Worm (Caenorhabditis elegans) whole organism, L4/young adult: ENCODE results near the gene dyf-11.
A peak's percentile ranks its signal among the peaks of the same experiment; 100 is the strongest.

Source experiments
- W03F9.2 ChIP-seq: fragments of 150-350 bp; optimal IDR thresholded peaks from 2 replicates; lab custom pipeline; 2014; ENCODE audit warnings: missing biosample characterization, missing genetic modification characterization
- dao-5 ChIP-seq: sonication (generic microtip); optimal IDR thresholded peaks from 2 replicates; lab custom pipeline; 2016; ENCODE audit warnings: missing genotype, missing genetic modification characterization, moderate library complexity, missing compliant biosample characterization
- him-1 ChIP-seq: sonication (generic microtip); optimal IDR thresholded peaks from 2 replicates; lab custom pipeline; 2016; ENCODE audit warnings: missing genotype, missing genetic modification reagents, missing genetic modification characterization, missing compliant biosample characterization

Gene dyf-11

ce11 chrX:763452-763851 lies at the start of gene dyf-11:
Gene dyf-11 (plus strand): TSS chrX:763752.
- TF ChIP-seq him-1 (tag; lab: Kevin White, UChicago) (no peak), dao-5 (tag; lab: Kevin White, UChicago) (no peak), W03F9.2 (tag; lab: Kevin White, UChicago) (no peak)

DNA sequence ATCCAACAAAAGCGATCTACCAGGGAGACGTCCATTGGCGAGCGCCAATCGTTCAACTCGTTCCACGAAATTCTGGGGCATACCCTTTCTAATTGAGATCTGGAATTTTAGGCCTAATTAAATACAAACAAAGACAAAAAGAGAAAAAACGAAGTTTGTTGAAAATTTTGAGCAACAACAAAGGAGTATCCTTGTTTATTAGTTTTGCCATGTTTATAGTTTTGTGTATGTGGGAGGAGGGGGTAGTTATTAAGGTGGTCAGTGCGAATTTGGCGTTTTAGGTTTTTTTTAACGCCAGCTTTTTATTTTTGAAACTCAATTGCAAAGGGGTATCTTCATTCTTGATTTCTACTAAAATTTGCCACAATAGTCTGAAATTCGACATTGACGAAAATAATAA lies 49.2 kb upstream of the dyf-11 start, which contains the start of gene irk-2:
irk-2 (minus strand) TSS at position 101 of the 400 bp plus-strand sequence.
- TF ChIP-seq dao-5 (tag; lab: Kevin White, UChicago) (no peak), W03F9.2 (tag; lab: Kevin White, UChicago) (no peak), him-1 (tag; lab: Kevin White, UChicago) (no peak)

DNA sequence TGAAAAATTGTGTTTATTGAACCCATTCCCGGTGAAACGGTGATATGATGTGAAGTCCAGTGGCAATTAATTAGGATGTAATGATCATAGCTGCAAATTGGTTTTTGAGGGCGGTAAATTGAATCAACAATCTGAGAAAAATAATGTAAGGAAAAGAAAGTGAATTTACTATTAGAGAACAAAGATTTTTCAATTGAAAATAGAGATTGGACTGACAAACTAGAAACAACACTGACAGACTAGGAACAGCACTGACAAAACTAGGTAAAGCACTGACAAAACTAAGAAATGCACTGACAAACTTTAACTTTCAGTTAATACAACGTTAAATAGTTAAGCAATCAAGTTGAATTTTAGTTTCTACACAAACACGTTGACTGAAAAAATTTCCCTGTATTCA lies 37.7 kb upstream of the dyf-11 start, which contains the start of gene sli-1:
sli-1 (minus strand) TSS at position 101 of the 400 bp plus-strand sequence.
- TF ChIP-seq dao-5 (tag; lab: Kevin White, UChicago) (no peak), him-1 (tag; lab: Kevin White, UChicago) (no peak), W03F9.2 (tag; lab: Kevin White, UChicago) (no peak)

DNA sequence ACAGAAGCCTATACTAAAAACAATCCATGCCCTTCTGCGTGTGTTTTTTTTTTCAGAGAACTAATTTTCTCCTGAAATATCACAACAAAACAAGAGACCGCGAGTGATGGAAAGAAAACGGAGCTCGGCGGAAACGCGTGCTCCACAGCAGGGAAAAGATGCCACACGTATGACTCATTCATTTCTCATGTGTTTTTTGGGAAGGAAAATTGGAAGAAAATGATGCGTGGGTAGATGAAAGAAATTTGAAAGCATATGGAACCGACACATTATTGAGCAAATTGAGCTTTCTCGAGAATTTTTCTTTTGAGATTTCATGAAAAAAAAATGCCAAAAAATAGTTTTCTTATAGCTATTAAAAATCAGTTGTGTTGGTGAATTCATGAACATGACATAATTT lies 37.3 kb upstream of the dyf-11 start:
- TF ChIP-seq W03F9.2 (tag; lab: Kevin White, UChicago) = no peak
- TF ChIP-seq him-1 (tag; lab: Kevin White, UChicago) = no peak
- TF ChIP-seq dao-5 (tag; lab: Kevin White, UChicago) = no peak

DNA sequence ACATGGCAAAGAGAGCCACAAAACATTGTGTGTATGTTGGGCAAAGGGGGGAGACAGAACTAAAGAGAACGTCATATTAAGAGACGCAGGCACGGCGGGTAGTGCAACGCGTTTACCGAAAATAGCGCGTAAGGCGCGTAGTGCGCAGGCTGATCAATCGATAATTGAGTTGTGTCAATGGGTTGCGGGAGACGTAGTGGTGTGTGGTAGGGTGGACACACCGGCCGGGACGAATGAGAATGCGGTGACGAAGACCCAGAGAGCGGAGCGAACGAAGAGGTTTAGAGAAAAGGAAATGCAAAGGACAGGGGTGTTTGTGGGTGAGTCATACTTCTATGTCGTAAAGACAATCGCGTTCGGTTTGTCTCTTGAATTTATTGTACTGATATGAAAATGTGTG lies 35.8 kb upstream of the dyf-11 start:
- no peak for TF ChIP-seq him-1 (tag; lab: Kevin White, UChicago)
- peak; percentile 57 for TF ChIP-seq W03F9.2 (tag; lab: Kevin White, UChicago)
- no peak for TF ChIP-seq dao-5 (tag; lab: Kevin White, UChicago)

- TF ChIP-seq W03F9.2 (tag; lab: Kevin White, UChicago) = no peak
- TF ChIP-seq dao-5 (tag; lab: Kevin White, UChicago) = no peak
- no peak for TF ChIP-seq him-1 (tag; lab: Kevin White, UChicago)
These were observed 34.5 kb upstream of the dyf-11 start for ce11 chrX:729062-729461.

- TF ChIP-seq dao-5 (tag; lab: Kevin White, UChicago) (no peak), W03F9.2 (tag; lab: Kevin White, UChicago) (no peak), him-1 (tag; lab: Kevin White, UChicago) (no peak)
These were observed 28.0 kb upstream of the dyf-11 start, which contains the start of gene npr-19 for ce11 chrX:735572-735971. Gene npr-19 (minus strand): TSS chrX:735672.

DNA sequence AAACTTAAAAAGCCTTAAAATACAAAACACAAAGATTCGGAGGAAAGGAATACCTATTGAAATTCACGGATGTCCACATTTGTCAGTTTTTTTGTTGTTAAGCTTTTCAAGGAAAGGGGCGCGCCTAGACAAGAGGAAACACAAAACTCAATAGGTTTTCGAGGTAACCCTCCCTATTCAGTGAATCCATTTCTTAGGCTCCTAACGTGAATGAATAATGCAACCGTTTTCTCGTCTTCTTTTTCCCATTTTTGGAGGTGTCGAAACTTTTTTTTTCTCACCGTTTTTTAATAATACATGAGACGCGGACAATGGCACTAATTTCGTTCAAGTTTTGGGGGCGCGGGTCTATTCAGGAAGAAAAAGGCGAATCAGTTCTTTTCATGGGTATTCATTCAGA lies 26.6 kb upstream of the dyf-11 start:
- TF ChIP-seq dao-5 (tag; lab: Kevin White, UChicago) = no peak
- TF ChIP-seq W03F9.2 (tag; lab: Kevin White, UChicago) = no peak
- TF ChIP-seq him-1 (tag; lab: Kevin White, UChicago) = no peak

DNA sequence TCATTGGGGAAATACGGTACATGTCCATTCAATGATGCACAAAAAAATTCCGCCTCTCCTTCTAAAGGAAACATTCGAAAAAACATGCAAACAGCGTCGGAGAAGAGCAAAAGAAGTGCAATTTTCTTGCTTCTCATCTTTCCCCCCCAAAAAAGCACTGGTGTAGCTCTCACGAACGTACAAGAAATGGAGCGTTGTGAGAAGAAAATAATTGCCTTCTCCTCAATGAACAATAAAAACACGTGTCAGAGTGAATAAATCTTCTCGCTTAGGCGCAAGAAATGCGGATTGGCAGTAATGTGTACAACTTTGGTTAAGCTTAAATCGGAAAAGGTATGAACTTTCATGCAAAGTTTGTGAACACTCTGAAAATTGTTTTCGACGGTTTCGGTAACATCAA lies 15.2 kb upstream of the dyf-11 start:
- TF ChIP-seq W03F9.2 (tag; lab: Kevin White, UChicago) (no peak), him-1 (tag; lab: Kevin White, UChicago) (no peak), dao-5 (tag; lab: Kevin White, UChicago) (no peak)

DNA sequence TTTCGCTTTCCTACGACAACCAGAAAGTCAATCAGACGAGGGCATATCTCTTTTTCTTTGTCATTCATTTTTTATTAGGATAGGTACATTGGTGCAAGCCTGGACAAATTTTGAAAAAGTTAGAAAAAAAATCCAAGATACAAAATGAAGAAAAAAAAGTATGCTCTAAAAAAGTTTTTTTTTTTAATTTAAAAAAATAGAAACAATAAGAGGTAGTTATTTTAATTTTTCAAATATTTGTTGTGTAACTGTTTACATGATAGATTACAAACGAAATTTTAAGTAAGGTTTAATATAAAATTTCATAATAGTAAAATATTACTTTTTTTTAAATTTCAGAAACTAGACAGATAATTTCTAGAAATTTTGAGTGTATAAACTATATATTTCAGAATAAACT lies 3.9 kb upstream of the dyf-11 start, which contains the start of gene aex-3:
aex-3 (minus strand) TSS at position 101 of the 400 bp plus-strand sequence.
- no peak for TF ChIP-seq him-1 (tag; lab: Kevin White, UChicago)
- no peak for TF ChIP-seq dao-5 (tag; lab: Kevin White, UChicago)
- TF ChIP-seq W03F9.2 (tag; lab: Kevin White, UChicago) = no peak

- no peak for TF ChIP-seq dao-5 (tag; lab: Kevin White, UChicago)
- TF ChIP-seq him-1 (tag; lab: Kevin White, UChicago) = no peak
- TF ChIP-seq W03F9.2 (tag; lab: Kevin White, UChicago) = no peak
These were observed 3.0 kb upstream of the dyf-11 start for ce11 chrX:760579-760978.

DNA sequence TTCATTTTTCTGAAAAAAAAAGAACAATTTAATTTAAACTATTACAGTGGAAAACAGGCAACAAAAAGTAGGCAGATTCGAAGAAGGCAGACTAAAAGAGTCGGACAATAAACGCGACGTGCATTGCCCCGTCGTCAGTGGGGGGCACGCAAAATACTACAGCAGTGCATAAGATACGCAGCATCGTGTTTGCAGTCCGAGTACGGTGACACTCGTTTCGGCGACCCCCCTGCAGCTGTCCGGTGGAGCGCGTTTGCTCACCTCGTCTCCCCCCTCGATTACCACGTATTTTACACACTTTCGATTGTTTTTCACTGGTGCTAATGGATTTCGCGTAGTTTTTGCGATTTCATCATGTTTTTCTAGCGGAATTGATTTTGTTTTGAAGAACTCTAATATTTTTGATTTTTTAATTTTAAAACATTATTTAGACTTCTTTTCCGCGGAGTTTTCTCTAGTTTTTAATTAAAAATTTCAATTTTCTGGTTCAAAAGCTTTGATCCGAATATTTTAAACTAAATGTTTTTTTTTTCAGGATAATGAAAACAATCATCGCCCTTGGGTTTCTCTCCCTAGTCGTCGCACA lies 4.6 kb downstream of the dyf-11 start, which contains the start of the genes trap-2 and ile-2:
trap-2 (minus strand) TSS at position 9 of the 586 bp plus-strand sequence.
ile-2 (plus strand) TSS at position 536 of the 586 bp plus-strand sequence.
- peak; percentile 23 for TF ChIP-seq dao-5 (tag; lab: Kevin White, UChicago)
- TF ChIP-seq W03F9.2 (tag; lab: Kevin White, UChicago) = peak; percentile 81
- TF ChIP-seq him-1 (tag; lab: Kevin White, UChicago) = peak; percentile 51

DNA sequence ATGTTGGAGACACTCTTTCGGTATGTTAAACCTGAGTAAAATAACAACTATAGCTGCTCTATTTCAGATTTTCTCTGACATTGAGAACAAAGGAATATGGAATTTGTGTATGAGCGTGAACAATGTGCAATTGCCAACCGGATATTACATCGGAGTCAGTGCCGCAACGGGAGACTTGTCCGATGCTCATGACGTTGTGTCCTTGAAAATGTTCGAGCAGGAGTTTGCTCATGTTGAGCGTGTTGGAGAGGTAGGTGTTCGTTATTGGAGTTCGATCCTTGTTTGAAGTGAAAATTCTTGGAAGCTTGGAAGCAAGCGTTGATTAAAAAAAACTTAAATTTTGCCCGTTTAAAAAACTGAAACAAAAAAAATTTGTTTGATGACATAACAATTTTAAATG lies 6.0 kb downstream of the dyf-11 start:
- TF ChIP-seq W03F9.2 (tag; lab: Kevin White, UChicago) (no peak), dao-5 (tag; lab: Kevin White, UChicago) (no peak), him-1 (tag; lab: Kevin White, UChicago) (no peak)

DNA sequence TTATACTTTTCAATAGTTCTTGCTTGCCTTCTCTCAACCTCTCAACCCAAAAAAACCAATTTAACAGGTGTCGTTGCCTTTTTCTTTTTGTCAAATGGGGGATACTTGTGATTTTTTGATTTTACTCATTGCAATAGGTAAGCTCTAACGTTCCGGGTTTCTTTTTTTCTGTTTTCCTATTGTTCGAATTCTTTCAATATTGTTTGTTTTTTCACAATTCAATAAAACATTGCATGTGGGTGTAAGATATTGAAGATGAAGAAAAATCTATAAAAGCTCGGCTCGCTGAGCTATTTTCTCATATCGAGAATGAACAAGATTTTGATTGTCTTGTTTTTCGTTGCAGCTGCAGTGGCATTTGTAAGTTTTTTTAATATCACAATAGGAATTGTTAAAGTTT lies 7.0 kb downstream of the dyf-11 start, which contains the start of gene T04G9.7:
T04G9.7 (plus strand) TSS at position 301 of the 400 bp plus-strand sequence.
- TF ChIP-seq him-1 (tag; lab: Kevin White, UChicago) (no peak), dao-5 (tag; lab: Kevin White, UChicago) (no peak), W03F9.2 (tag; lab: Kevin White, UChicago) (no peak)
